Worm (Caenorhabditis elegans) whole organism, L2 larva: Measurements from ENCODE around the gene madd-3.

Experiments used
- Y55F3AM.14 ChIP-seq: fragments of 200-800 bp; sonication (Bioruptor generic); optimal IDR thresholded peaks from 2 replicates; lab custom pipeline; 2018; ENCODE audit warnings: mild to moderate bottlenecking, missing genetic modification characterization, missing compliant biosample characterization
- dmd-4 ChIP-seq: sonication (generic microtip); optimal IDR thresholded peaks from 2 replicates; lab custom pipeline; 2017; ENCODE audit warnings: missing biosample characterization, missing genetic modification characterization
- fos-1 ChIP-seq: fragments of 150-350 bp; optimal IDR thresholded peaks from 2 replicates; lab custom pipeline; 2014; ENCODE audit warnings: missing biosample characterization, missing genetic modification characterization
- lin-11 ChIP-seq: fragments of 150-350 bp; sonication (generic microtip); optimal IDR thresholded peaks from 2 replicates; lab custom pipeline; 2014; ENCODE audit warnings: missing biosample characterization, missing genetic modification characterization, inconsistent platforms, mixed read lengths
- lin-13 ChIP-seq: fragments of 150-350 bp; optimal IDR thresholded peaks from 2 replicates; lab custom pipeline; 2014; ENCODE audit warnings: missing biosample characterization, missing genetic modification reagents, missing genetic modification characterization
- lsy-2 ChIP-seq, 2 experiments: fragments of 150-350 bp in 1 of 2; sonication (generic microtip) in 1 of 2; optimal IDR thresholded peaks; 2 replicates each; lab custom pipeline; 2014 to 2017; ENCODE audit warnings: missing biosample characterization in 2 of 2, missing genetic modification characterization in 2 of 2
- nhr-237 ChIP-seq: fragments of 150-350 bp; optimal IDR thresholded peaks from 2 replicates; lab custom pipeline; 2014; ENCODE audit warnings: missing biosample characterization, missing genetic modification characterization
- nhr-25 ChIP-seq: fragments of 150-350 bp; sonication (generic microtip); optimal IDR thresholded peaks from 3 replicates; lab custom pipeline; 2014; ENCODE audit warnings: missing biosample characterization, missing genetic modification characterization
- nhr-77 ChIP-seq: fragments of 150-350 bp; optimal IDR thresholded peaks from 2 replicates; lab custom pipeline; 2014; ENCODE audit warnings: missing biosample characterization, missing genetic modification characterization
- sem-4 ChIP-seq: fragments of 150-350 bp; optimal IDR thresholded peaks from 2 replicates; lab custom pipeline; 2014; ENCODE audit warnings: missing biosample characterization, missing genetic modification reagents, missing genetic modification characterization
- unc-62 ChIP-seq: fragments of 150-350 bp; optimal IDR thresholded peaks from 2 replicates; lab custom pipeline; 2014; ENCODE audit warnings: missing biosample characterization, missing genetic modification reagents, missing genetic modification characterization

- TF ChIP-seq fos-1 (no peak), nhr-77 (no peak), lsy-2 (tag; optimal IDR thresholded peaks at IDR 0.05; lab: Kevin White, UChicago) (no peak), Y55F3AM.14 (GFP tag; lab: Kevin White, UChicago) (no peak), dmd-4 (tag; lab: Kevin White, UChicago) (no peak), lin-13 (GFP tag; lab: Kevin White, UChicago) (no peak), unc-62 (GFP tag; lab: Kevin White, UChicago) (no peak), nhr-25 (tag; lab: Kevin White, UChicago) (no peak), sem-4 (no peak), lin-11 (tag; lab: Kevin White, UChicago) (no peak), nhr-237 (tag; lab: Kevin White, UChicago) (no peak)
Measured at ce11 chrX:14338896-14339295, 42.4 kb upstream of the madd-3 start.
